Fruit fly (Drosophila melanogaster): ENCODE results near the gene CG32512.

The CG32512 gene

dm6 chrX:21053099-21053715, 14.1 kb downstream of the CG32512 start:
- TF ChIP-seq dl (GFP tag; optimal IDR thresholded peaks at IDR 0.05; ENCODE audit: insufficient read depth in 1 of 2, partially characterized antibody in 2 of 2) (no peak), sage (GFP tag; optimal IDR thresholded peaks at IDR 0.05) (no peak), OdsH (GFP tag; optimal IDR thresholded peaks at IDR 0.05) (peak; percentile 36), rgr (GFP tag; optimal IDR thresholded peaks at IDR 0.05) (peak; percentile 83), Dif (GFP tag; optimal IDR thresholded peaks at IDR 0.05; ENCODE audit: partially characterized antibody) (no peak), Abd-B (GFP tag; optimal IDR thresholded peaks at IDR 0.05) (no peak), ey (GFP tag; optimal IDR thresholded peaks at IDR 0.05) (peak; percentile 43), Jra (GFP tag; optimal IDR thresholded peaks at IDR 0.05) (peak; percentile 56), Hr83 (GFP tag; optimal IDR thresholded peaks at IDR 0.05; ENCODE audit: poor library complexity, severe bottlenecking) (peak; percentile 84), Mio (GFP tag; optimal IDR thresholded peaks at IDR 0.05) (peak; percentile 38), Sp1 (GFP tag; optimal IDR thresholded peaks at IDR 0.05) (peak; percentile 83), CG9705 (GFP tag; optimal IDR thresholded peaks at IDR 0.05) (peak; percentile 83), Vsx2 (GFP tag; optimal IDR thresholded peaks at IDR 0.05; ENCODE audit: partially characterized antibody) (no peak), h (GFP tag; optimal IDR thresholded peaks at IDR 0.05) (peak; percentile 76), N (GFP tag; optimal IDR thresholded peaks at IDR 0.05) (no peak), woc (GFP tag; optimal IDR thresholded peaks at IDR 0.05) (peak; percentile 45), brk (GFP tag; optimal IDR thresholded peaks at IDR 0.05) (no peak), GATAd (GFP tag; optimal IDR thresholded peaks at IDR 0.05) (no peak), tai (GFP tag; optimal IDR thresholded peaks at IDR 0.05) (no peak), usp (GFP tag; optimal IDR thresholded peaks at IDR 0.05) (no peak), Rel (GFP tag; optimal IDR thresholded peaks at IDR 0.05) (no peak), Rel (tag; optimal IDR thresholded peaks at IDR 0.05) (peak; percentile 52), Dfd (GFP tag; optimal IDR thresholded peaks at IDR 0.05) (no peak), lola (GFP tag; optimal IDR thresholded peaks at IDR 0.05) (no peak), fru (GFP tag; optimal IDR thresholded peaks at IDR 0.05) (peak; percentile 65), dsf (GFP tag; optimal IDR thresholded peaks at IDR 0.05; ENCODE audit: borderline replicate concordance) (no peak), sv (GFP tag; optimal IDR thresholded peaks at IDR 0.05) (peak; percentile 80), CrebA (GFP tag; optimal IDR thresholded peaks at IDR 0.05; ENCODE audit: borderline replicate concordance) (no peak), dmrt93B (GFP tag; optimal IDR thresholded peaks at IDR 0.05) (peak; percentile 76), HLH106 (tag; optimal IDR thresholded peaks at IDR 0.05) (peak; percentile 71), br (GFP tag; optimal IDR thresholded peaks at IDR 0.05) (peak; percentile 71), pan (optimal IDR thresholded peaks at IDR 0.05) (no peak), Myc (optimal IDR thresholded peaks at IDR 0.05) (peak; percentile 30), CG32264 (GFP tag; optimal IDR thresholded peaks at IDR 0.05) (no peak), jim (GFP tag; optimal IDR thresholded peaks at IDR 0.05) (no peak), psq (GFP tag; optimal IDR thresholded peaks at IDR 0.05) (peak; percentile 28), Hr78 (GFP tag; optimal IDR thresholded peaks at IDR 0.05) (no peak), foxo (GFP tag; optimal IDR thresholded peaks at IDR 0.05) (peak in 1 of 2 experiments; percentile 76), Hnf4 (GFP tag; optimal IDR thresholded peaks at IDR 0.05) (peak; percentile 71)

dm6 chrX:21047717-21048116, 19.6 kb downstream of the CG32512 start:
- no peak for TF ChIP-seq N (GFP tag; optimal IDR thresholded peaks at IDR 0.05)
- no peak for TF ChIP-seq Hr78 (GFP tag; optimal IDR thresholded peaks at IDR 0.05)
- TF ChIP-seq HLH106 (tag; optimal IDR thresholded peaks at IDR 0.05): no peak
- no peak for TF ChIP-seq GATAd (GFP tag; optimal IDR thresholded peaks at IDR 0.05)
- no peak for TF ChIP-seq CrebA (GFP tag; optimal IDR thresholded peaks at IDR 0.05; ENCODE audit: borderline replicate concordance)
- TF ChIP-seq dsf (GFP tag; optimal IDR thresholded peaks at IDR 0.05; ENCODE audit: borderline replicate concordance): no peak
- no peak for TF ChIP-seq woc (GFP tag; optimal IDR thresholded peaks at IDR 0.05)
- no peak for TF ChIP-seq Dif (GFP tag; optimal IDR thresholded peaks at IDR 0.05; ENCODE audit: partially characterized antibody)
- no peak for TF ChIP-seq dl (GFP tag; optimal IDR thresholded peaks at IDR 0.05; ENCODE audit: insufficient read depth in 1 of 2, partially characterized antibody in 2 of 2)
